Worm (Caenorhabditis elegans): ENCODE results near the gene Y54G2A.16.

Y54G2A.16 gene

DNA sequence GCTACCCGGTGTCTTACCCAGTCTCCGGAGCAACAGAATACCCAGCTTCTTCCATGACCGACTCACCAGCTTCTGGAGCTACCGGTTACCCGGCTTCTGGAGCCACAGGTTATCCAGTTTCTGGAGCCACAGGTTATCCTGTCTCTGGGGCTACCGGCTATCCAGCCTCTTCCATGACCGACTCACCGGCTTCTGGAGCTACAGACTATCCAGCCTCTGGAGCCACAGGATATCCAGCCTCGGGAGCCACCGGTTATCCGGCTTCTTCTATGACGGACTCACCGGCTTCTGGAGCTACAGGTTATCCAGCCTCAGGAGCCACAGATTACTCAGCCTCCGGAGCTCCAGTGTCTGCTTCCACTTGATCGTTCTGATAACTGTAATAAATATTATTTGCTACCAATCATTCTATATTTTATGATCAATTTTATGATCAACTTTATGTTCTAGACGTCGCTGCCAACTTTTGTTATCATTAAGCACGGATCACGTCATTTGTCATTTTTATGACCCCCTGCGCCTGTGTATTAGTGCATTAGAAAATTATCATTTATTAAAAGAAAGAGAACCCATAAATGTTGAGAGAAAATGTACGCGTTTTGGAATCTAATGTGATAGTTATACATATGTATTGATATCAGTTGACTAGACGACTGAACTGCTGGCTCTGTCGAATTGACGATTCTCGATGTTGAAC is 9.4 kb downstream of the Y54G2A.16 start:
- TF ChIP-seq blmp-1 (tag; optimal IDR thresholded peaks at IDR 0.05): no peak
- no peak for TF ChIP-seq nhr-28 (tag; optimal IDR thresholded peaks at IDR 0.05)
- TF ChIP-seq mep-1 (tag; optimal IDR thresholded peaks at IDR 0.05): no peak
- TF ChIP-seq drap-1 (GFP tag; optimal IDR thresholded peaks at IDR 0.05): no peak
- no peak for TF ChIP-seq nhr-12 (tag; optimal IDR thresholded peaks at IDR 0.05)
- no peak for TF ChIP-seq ham-2 (GFP tag; optimal IDR thresholded peaks at IDR 0.05)
- no peak for TF ChIP-seq tbx-8 (GFP tag; optimal IDR thresholded peaks at IDR 0.05)
- TF ChIP-seq mls-2 (tag; optimal IDR thresholded peaks at IDR 0.05): no peak
- no peak for TF ChIP-seq ztf-11 (tag; optimal IDR thresholded peaks at IDR 0.05)
- TF ChIP-seq pha-4 (tag; optimal IDR thresholded peaks at IDR 0.05): no peak
- no peak for TF ChIP-seq unc-39 (tag; optimal IDR thresholded peaks at IDR 0.05)
- TF ChIP-seq nhr-76 (tag; optimal IDR thresholded peaks at IDR 0.05): no peak
- TF ChIP-seq flh-1 (GFP tag; optimal IDR thresholded peaks at IDR 0.05): no peak
- TF ChIP-seq hlh-1 (tag; optimal IDR thresholded peaks at IDR 0.05): no peak
- TF ChIP-seq lin-32 (GFP tag; optimal IDR thresholded peaks at IDR 0.05): no peak
- no peak for TF ChIP-seq ces-1 (GFP tag; optimal IDR thresholded peaks at IDR 0.05)
- TF ChIP-seq sptf-1 (tag; optimal IDR thresholded peaks at IDR 0.05): no peak
- no peak for TF ChIP-seq bed-3 (GFP tag; optimal IDR thresholded peaks at IDR 0.05)
- no peak for TF ChIP-seq snpc-4 (tag; optimal IDR thresholded peaks at IDR 0.05)

ce11 chrIV:2854161-2854560 is 10.5 kb downstream of the Y54G2A.16 start:
- TF ChIP-seq ces-1 (GFP tag; optimal IDR thresholded peaks at IDR 0.05) (no peak), flh-1 (GFP tag; optimal IDR thresholded peaks at IDR 0.05) (no peak), mep-1 (tag; optimal IDR thresholded peaks at IDR 0.05) (no peak), drap-1 (GFP tag; optimal IDR thresholded peaks at IDR 0.05) (no peak), unc-39 (tag; optimal IDR thresholded peaks at IDR 0.05) (no peak), ceh-39 (tag; optimal IDR thresholded peaks at IDR 0.05) (no peak), unc-120 (tag; optimal IDR thresholded peaks at IDR 0.05; ENCODE audit: poor library complexity, severe bottlenecking) (no peak)

ce11 chrIV:2853164-2853563 is 11.5 kb downstream of the Y54G2A.16 start, which contains the start of gene Y54G2A.49:
TSS of gene Y54G2A.49 (minus strand) at chrIV:2853264.
- TF ChIP-seq drap-1 (GFP tag; optimal IDR thresholded peaks at IDR 0.05) (no peak), bed-3 (GFP tag; optimal IDR thresholded peaks at IDR 0.05) (no peak), lsy-2 (tag; optimal IDR thresholded peaks at IDR 0.05) (no peak), ceh-83 (GFP tag; optimal IDR thresholded peaks at IDR 0.05) (no peak), sptf-1 (tag; optimal IDR thresholded peaks at IDR 0.05) (no peak), elt-3 (tag; optimal IDR thresholded peaks at IDR 0.05) (no peak), ces-1 (GFP tag; optimal IDR thresholded peaks at IDR 0.05) (no peak), pha-4 (tag; optimal IDR thresholded peaks at IDR 0.05) (no peak), lin-32 (GFP tag; optimal IDR thresholded peaks at IDR 0.05) (no peak), elt-1 (tag; optimal IDR thresholded peaks at IDR 0.05; ENCODE audit: borderline replicate concordance, insufficient read depth) (no peak), nhr-12 (tag; optimal IDR thresholded peaks at IDR 0.05) (no peak), tbx-8 (GFP tag; optimal IDR thresholded peaks at IDR 0.05) (no peak), sem-2 (GFP tag; optimal IDR thresholded peaks at IDR 0.05) (no peak), mab-5 (tag; optimal IDR thresholded peaks at IDR 0.05) (no peak), mep-1 (tag; optimal IDR thresholded peaks at IDR 0.05) (no peak), nhr-2 (tag; optimal IDR thresholded peaks at IDR 0.05) (no peak), unc-39 (tag; optimal IDR thresholded peaks at IDR 0.05) (no peak)

DNA sequence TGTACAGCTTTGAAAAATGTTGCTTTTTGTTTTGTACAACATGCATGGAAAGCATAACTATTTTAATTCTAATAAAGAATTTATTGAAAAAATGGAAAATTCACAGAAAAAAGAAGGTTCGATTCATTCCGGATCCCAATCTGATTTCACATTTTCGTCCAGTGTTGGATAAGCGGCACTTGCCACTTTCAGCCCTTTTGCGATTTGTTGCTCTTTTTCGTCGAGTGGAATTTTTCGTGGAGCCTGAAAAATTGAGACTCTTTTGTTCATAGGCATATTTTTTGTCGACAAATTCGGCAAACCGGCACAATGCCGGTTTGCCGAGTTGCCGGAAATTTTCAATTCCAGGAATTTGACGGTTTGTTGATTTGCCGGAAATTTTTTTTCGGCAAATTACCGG is 13.0 kb downstream of the Y54G2A.16 start:
- TF ChIP-seq lsy-2 (tag; optimal IDR thresholded peaks at IDR 0.05): no peak
- no peak for TF ChIP-seq ceh-39 (tag; optimal IDR thresholded peaks at IDR 0.05)
- no peak for TF ChIP-seq M03D4.4 (tag; optimal IDR thresholded peaks at IDR 0.05)
- no peak for TF ChIP-seq mab-5 (tag; optimal IDR thresholded peaks at IDR 0.05)
- TF ChIP-seq lin-13 (tag; optimal IDR thresholded peaks at IDR 0.05): no peak
- no peak for TF ChIP-seq bed-3 (GFP tag; optimal IDR thresholded peaks at IDR 0.05)
- TF ChIP-seq nhr-12 (tag; optimal IDR thresholded peaks at IDR 0.05): no peak
- TF ChIP-seq nhr-76 (tag; optimal IDR thresholded peaks at IDR 0.05): no peak
- no peak for TF ChIP-seq unc-62 (GFP tag; optimal IDR thresholded peaks at IDR 0.05)
- no peak for TF ChIP-seq unc-39 (tag; optimal IDR thresholded peaks at IDR 0.05)
- no peak for TF ChIP-seq blmp-1 (tag; optimal IDR thresholded peaks at IDR 0.05)
- TF ChIP-seq drap-1 (GFP tag; optimal IDR thresholded peaks at IDR 0.05): no peak
- no peak for TF ChIP-seq nhr-237 (tag; optimal IDR thresholded peaks at IDR 0.05)
- TF ChIP-seq unc-120 (tag; optimal IDR thresholded peaks at IDR 0.05; ENCODE audit: poor library complexity, severe bottlenecking): no peak

Measured in whole organism, mixed stage, embryonic.